Worm (Caenorhabditis elegans) whole organism, late embryonic: ENCODE measurements around the gene F58B3.6.
A peak's percentile ranks its signal among the peaks of the same experiment; 100 is the strongest.

Experiments used
- C08G9.2 ChIP-seq: sonication (generic microtip); optimal IDR thresholded peaks from 2 replicates; lab custom pipeline; 2016; ENCODE audit warnings: mild to moderate bottlenecking, missing genetic modification characterization, moderate library complexity, missing compliant biosample characterization
- K02D7.2 ChIP-seq: sonication (generic microtip); optimal IDR thresholded peaks from 2 replicates; lab custom pipeline; 2017; ENCODE audit warnings: mild to moderate bottlenecking, missing genetic modification characterization, missing compliant biosample characterization
- K09A11.1 ChIP-seq: sonication (generic microtip); optimal IDR thresholded peaks from 2 replicates; lab custom pipeline; 2017; ENCODE audit warnings: antibody characterized with exemption, mild to moderate bottlenecking, missing genetic modification characterization, missing compliant biosample characterization; ENCODE audit not compliant: insufficient read depth
- T23F11.4 ChIP-seq: fragments of 200-800 bp; sonication (Bioruptor generic); optimal IDR thresholded peaks from 2 replicates; lab custom pipeline; 2018; ENCODE audit warnings: mild to moderate bottlenecking, missing genetic modification characterization, missing compliant biosample characterization
- Y22D7AL.16 ChIP-seq: sonication (generic microtip); optimal IDR thresholded peaks from 2 replicates; lab custom pipeline; 2016; ENCODE audit warnings: missing genetic modification characterization, missing compliant biosample characterization
- ama-1 ChIP-seq: fragments of 150-350 bp; optimal IDR thresholded peaks from 2 replicates; lab custom pipeline; 2014
- ceh-14 ChIP-seq: sonication (generic microtip); optimal IDR thresholded peaks from 2 replicates; lab custom pipeline; 2016; ENCODE audit warnings: missing genotype, missing genetic modification characterization, missing compliant biosample characterization
- ceh-19 ChIP-seq: fragments of 200-800 bp; sonication (Bioruptor generic); optimal IDR thresholded peaks from 2 replicates; lab custom pipeline; 2018; ENCODE audit warnings: mild to moderate bottlenecking, missing genetic modification characterization, missing compliant biosample characterization
- ceh-2 ChIP-seq: sonication (generic microtip); optimal IDR thresholded peaks from 2 replicates; lab custom pipeline; 2016; ENCODE audit warnings: missing genotype, missing genetic modification characterization, missing compliant biosample characterization
- ceh-31 ChIP-seq: sonication (generic microtip); optimal IDR thresholded peaks from 2 replicates; lab custom pipeline; 2016; ENCODE audit warnings: missing genetic modification characterization, missing compliant biosample characterization
- ceh-34 ChIP-seq: sonication (generic microtip); optimal IDR thresholded peaks from 2 replicates; lab custom pipeline; 2016; ENCODE audit warnings: mild to moderate bottlenecking, missing genetic modification characterization, missing compliant biosample characterization
- ceh-45 ChIP-seq: fragments of 200-800 bp; sonication (Bioruptor generic); IDR thresholded peaks from 2 replicates; pipeline ENCODE4 v1.3.6; 2022; ENCODE audit warnings: missing genetic modification reagents, missing genetic modification characterization, missing compliant biosample characterization
- che-1 ChIP-seq: sonication (generic microtip); optimal IDR thresholded peaks from 2 replicates; lab custom pipeline; 2016; ENCODE audit warnings: mild to moderate bottlenecking, missing genetic modification characterization, missing compliant biosample characterization
- dmd-4 ChIP-seq: sonication (generic microtip); optimal IDR thresholded peaks from 2 replicates; lab custom pipeline; 2016; ENCODE audit warnings: borderline replicate concordance, missing genetic modification characterization, missing compliant biosample characterization
- elt-2 ChIP-seq: sonication (generic microtip); optimal IDR thresholded peaks from 2 replicates; lab custom pipeline; 2016; ENCODE audit warnings: missing genetic modification reagents, missing genetic modification characterization, missing compliant biosample characterization
- eyg-1 ChIP-seq: sonication (generic microtip); optimal IDR thresholded peaks from 2 replicates; lab custom pipeline; 2016; ENCODE audit warnings: missing genotype, missing genetic modification characterization, missing compliant biosample characterization
- fkh-6 ChIP-seq: sonication (generic microtip); optimal IDR thresholded peaks from 2 replicates; lab custom pipeline; 2016; ENCODE audit warnings: missing genetic modification characterization, missing compliant biosample characterization
- hlh-13 ChIP-seq: fragments of 200-800 bp; sonication (Bioruptor generic); optimal IDR thresholded peaks from 2 replicates; lab custom pipeline; 2018; ENCODE audit warnings: mild to moderate bottlenecking, missing genetic modification characterization, missing compliant biosample characterization
- hlh-15 ChIP-seq: sonication (generic microtip); optimal IDR thresholded peaks from 2 replicates; lab custom pipeline; 2016; ENCODE audit warnings: missing genetic modification characterization, missing compliant biosample characterization
- hlh-6 ChIP-seq: sonication (generic microtip); optimal IDR thresholded peaks from 2 replicates; lab custom pipeline; 2016; ENCODE audit warnings: missing genotype, missing genetic modification characterization, missing compliant biosample characterization
- hlh-8 ChIP-seq: sonication (generic microtip); optimal IDR thresholded peaks from 2 replicates; lab custom pipeline; 2016; ENCODE audit warnings: missing genotype, missing genetic modification characterization, missing compliant biosample characterization
- mec-3 ChIP-seq: sonication (generic microtip); optimal IDR thresholded peaks from 2 replicates; lab custom pipeline; 2016; ENCODE audit warnings: borderline replicate concordance, missing genetic modification characterization, missing compliant biosample characterization
- nfya-1 ChIP-seq: sonication (generic microtip); optimal IDR thresholded peaks from 2 replicates; lab custom pipeline; 2017; ENCODE audit warnings: missing genetic modification characterization, mild to moderate bottlenecking, missing compliant biosample characterization, antibody characterized with exemption, moderate library complexity
- npax-4 ChIP-seq: sonication (generic microtip); optimal IDR thresholded peaks from 2 replicates; lab custom pipeline; 2016; ENCODE audit warnings: missing genetic modification characterization, missing compliant biosample characterization
- odd-2 ChIP-seq: sonication (generic microtip); optimal IDR thresholded peaks from 2 replicates; lab custom pipeline; 2017; ENCODE audit warnings: antibody characterized with exemption, mild to moderate bottlenecking, missing genetic modification characterization, missing compliant biosample characterization
- pag-3 ChIP-seq: sonication (generic microtip); optimal IDR thresholded peaks from 2 replicates; lab custom pipeline; 2016; ENCODE audit warnings: missing compliant biosample characterization, missing genetic modification characterization, borderline replicate concordance
- pax-1 ChIP-seq: fragments of 150-350 bp; optimal IDR thresholded peaks from 2 replicates; lab custom pipeline; 2014; ENCODE audit warnings: missing biosample characterization, missing genetic modification characterization
- pqm-1 ChIP-seq: sonication (generic microtip); optimal IDR thresholded peaks from 2 replicates; lab custom pipeline; 2016; ENCODE audit warnings: missing genetic modification characterization, missing compliant biosample characterization
- pros-1 ChIP-seq: fragments of 150-350 bp; optimal IDR thresholded peaks from 2 replicates; lab custom pipeline; 2014; ENCODE audit warnings: missing biosample characterization, missing genetic modification reagents, missing genetic modification characterization
- ref-2 ChIP-seq: sonication (generic microtip); optimal IDR thresholded peaks from 2 replicates; lab custom pipeline; 2016; ENCODE audit warnings: missing genetic modification characterization, missing compliant biosample characterization
- sdc-2 ChIP-seq: sonication (generic microtip); optimal IDR thresholded peaks from 2 replicates; lab custom pipeline; 2016; ENCODE audit warnings: missing genotype, missing genetic modification characterization, missing compliant biosample characterization
- sox-2 ChIP-seq: fragments of 200-800 bp; sonication (Bioruptor generic); IDR thresholded peaks from 2 replicates; pipeline ENCODE4 v1.3.6; 2022; ENCODE audit warnings: missing genetic modification reagents, missing genetic modification characterization, missing compliant biosample characterization
- sox-4 ChIP-seq: sonication (generic microtip); optimal IDR thresholded peaks from 2 replicates; lab custom pipeline; 2017; ENCODE audit warnings: mild to moderate bottlenecking, missing genetic modification characterization, inconsistent platforms, missing compliant biosample characterization
- syd-9 ChIP-seq: sonication (generic microtip); optimal IDR thresholded peaks from 2 replicates; lab custom pipeline; 2016; ENCODE audit warnings: mild to moderate bottlenecking, missing genetic modification characterization, moderate library complexity, missing compliant biosample characterization
- tbx-2 ChIP-seq: sonication (generic microtip); optimal IDR thresholded peaks from 2 replicates; lab custom pipeline; 2016; ENCODE audit warnings: missing genetic modification characterization, missing compliant biosample characterization
- ttx-3 ChIP-seq: sonication (generic microtip); optimal IDR thresholded peaks from 2 replicates; lab custom pipeline; 2016; ENCODE audit warnings: missing genetic modification reagents, missing genetic modification characterization, missing compliant biosample characterization
- unc-3 ChIP-seq, 2 experiments: fragments of 200-800 bp in 1 of 2; sonication (Bioruptor generic) in 1 of 2; sonication (generic microtip) in 1 of 2; conservative IDR thresholded peaks in 1 of 2; optimal IDR thresholded peaks in 1 of 2; 2 replicates each; pipeline versions ENCODE4 v1.3.6 to Lab custom; 2016 to 2022; ENCODE audit warnings: missing compliant biosample characterization in 2 of 2, missing genetic modification characterization in 2 of 2, missing genetic modification reagents in 1 of 2
- unc-55 ChIP-seq: sonication (generic microtip); optimal IDR thresholded peaks from 2 replicates; lab custom pipeline; 2017; ENCODE audit warnings: missing biosample characterization, missing genetic modification reagents, missing genetic modification characterization
- unc-86 ChIP-seq: sonication (generic microtip); optimal IDR thresholded peaks from 2 replicates; lab custom pipeline; 2016; ENCODE audit warnings: missing genetic modification characterization, missing compliant biosample characterization
- zip-5 ChIP-seq: sonication (generic microtip); optimal IDR thresholded peaks from 2 replicates; lab custom pipeline; 2016; ENCODE audit warnings: missing genetic modification characterization, missing compliant biosample characterization

Gene F58B3.6

ce11 chrIV:11623759-11624287, 12.6 kb upstream of the F58B3.6 start:
- TF ChIP-seq tbx-2 (no peak), ama-1 (lab: Kevin White, UChicago) (no peak), nfya-1 (tag; lab: Kevin White, UChicago) (no peak), C08G9.2 (tag; lab: Kevin White, UChicago) (no peak), fkh-6 (no peak), che-1 (no peak), ceh-31 (tag; lab: Kevin White, UChicago) (no peak), odd-2 (no peak), ceh-45 (no peak), ref-2 (tag; lab: Kevin White, UChicago) (no peak), ttx-3 (tag; lab: Kevin White, UChicago) (no peak), npax-4 (tag; lab: Kevin White, UChicago) (no peak), T23F11.4 (GFP tag; lab: Kevin White, UChicago) (no peak), sdc-2 (tag; lab: Kevin White, UChicago) (no peak), pros-1 (no peak), hlh-6 (tag; lab: Kevin White, UChicago) (no peak), eyg-1 (tag; lab: Kevin White, UChicago) (no peak), pag-3 (no peak), ceh-19 (GFP tag; lab: Kevin White, UChicago) (no peak), ceh-2 (no peak)

DNA sequence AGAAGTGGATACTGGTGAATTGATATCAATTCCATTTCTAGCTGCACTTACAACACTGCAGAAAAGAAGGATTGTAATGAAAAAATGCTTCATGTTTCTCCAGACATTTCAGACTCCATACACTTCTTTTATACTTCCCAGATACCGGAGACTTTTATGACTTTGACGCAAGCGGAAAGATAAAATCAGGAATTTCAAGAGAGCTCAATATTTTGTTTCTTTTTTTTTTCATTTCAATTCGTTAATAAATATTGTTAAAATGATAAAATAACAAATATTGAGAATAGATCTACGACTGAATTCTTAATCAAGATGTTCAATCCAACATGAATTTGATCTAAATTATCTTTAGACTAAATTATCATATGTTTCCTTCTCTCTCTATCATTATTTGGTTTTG, 11.0 kb upstream of the F58B3.6 start, which contains the start of gene lys-5:
TSS of gene lys-5 (minus strand) at position 101 of the 400 bp plus-strand sequence.
- TF ChIP-seq dmd-4 = no peak
- TF ChIP-seq, all 69 proteins: peak for 0

DNA sequence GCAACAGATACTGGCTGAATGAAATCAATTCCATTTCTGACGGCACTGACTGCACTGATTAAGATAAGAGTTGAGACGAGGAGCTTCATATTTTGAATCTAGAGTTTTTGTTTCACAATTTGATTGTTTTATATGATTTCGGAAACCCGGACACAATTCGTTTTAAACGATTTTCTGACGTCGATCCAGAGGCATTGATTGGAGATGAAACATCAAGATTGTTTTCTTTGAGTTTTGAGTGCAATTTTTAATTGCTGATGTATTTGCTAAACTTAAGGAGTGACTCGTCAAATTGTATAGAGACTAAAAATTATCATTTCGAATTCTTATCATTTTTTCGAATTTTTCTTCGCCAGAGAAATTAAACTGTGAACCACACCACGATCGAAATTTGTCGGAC, 8.6 kb upstream of the F58B3.6 start, which contains the start of gene lys-6:
TSS of gene lys-6 (minus strand) at position 101 of the 400 bp plus-strand sequence.
- TF ChIP-seq pax-1 (tag; lab: Kevin White, UChicago) (no peak), K09A11.1 (tag; lab: Kevin White, UChicago) (no peak), syd-9 (tag; lab: Kevin White, UChicago) (no peak), unc-55 (GFP tag; lab: Kevin White, UChicago) (no peak), K02D7.2 (tag; lab: Kevin White, UChicago) (no peak), ceh-2 (no peak), unc-3 (GFP tag; conservative IDR thresholded peaks at IDR 0.05; lab: Robert Waterston, UW) (no peak), unc-3 (tag; optimal IDR thresholded peaks at IDR 0.05; lab: Kevin White, UChicago) (no peak), ama-1 (lab: Kevin White, UChicago) (no peak), nfya-1 (tag; lab: Kevin White, UChicago) (no peak)

ce11 chrIV:11631750-11632149, 4.7 kb upstream of the F58B3.6 start, which contains the start of gene F58B3.4:
Gene F58B3.4, minus strand, starts transcription at chrIV:11631850.
- no peak for TF ChIP-seq T23F11.4 (GFP tag; lab: Kevin White, UChicago)
- TF ChIP-seq che-1 = no peak
- TF ChIP-seq ceh-14 (tag; lab: Kevin White, UChicago) = no peak
- no peak for TF ChIP-seq hlh-15 (tag; lab: Kevin White, UChicago)
- TF ChIP-seq eyg-1 (tag; lab: Kevin White, UChicago) = no peak
- TF ChIP-seq elt-2 (tag; lab: Kevin White, UChicago) = no peak
- TF ChIP-seq ref-2 (tag; lab: Kevin White, UChicago) = no peak
- TF ChIP-seq ceh-45 = no peak
- TF ChIP-seq unc-3 (GFP tag; conservative IDR thresholded peaks at IDR 0.05; lab: Robert Waterston, UW) = no peak
- TF ChIP-seq unc-3 (tag; optimal IDR thresholded peaks at IDR 0.05; lab: Kevin White, UChicago) = no peak
- no peak for TF ChIP-seq ceh-2

- peak; percentile 51 for TF ChIP-seq hlh-8 (tag; lab: Kevin White, UChicago)
- peak; percentile 21 for TF ChIP-seq ceh-19 (GFP tag; lab: Kevin White, UChicago)
- TF ChIP-seq unc-3 (GFP tag; conservative IDR thresholded peaks at IDR 0.05; lab: Robert Waterston, UW) = no peak
- TF ChIP-seq unc-3 (tag; optimal IDR thresholded peaks at IDR 0.05; lab: Kevin White, UChicago) = peak; percentile 60
- peak; percentile 18 for TF ChIP-seq eyg-1 (tag; lab: Kevin White, UChicago)
- peak; percentile 62 for TF ChIP-seq ceh-14 (tag; lab: Kevin White, UChicago)
- no peak for TF ChIP-seq Y22D7AL.16 (tag; lab: Kevin White, UChicago)
- peak; percentile 93 for TF ChIP-seq zip-5 (tag; lab: Kevin White, UChicago)
- TF ChIP-seq che-1 = no peak
- peak; percentile 76 for TF ChIP-seq ceh-34 (tag; lab: Kevin White, UChicago)
- TF ChIP-seq pqm-1 = peak; percentile 64
- TF ChIP-seq hlh-13 = no peak
- TF ChIP-seq unc-86 (tag; lab: Kevin White, UChicago) = peak; percentile 57
- no peak for TF ChIP-seq sox-4 (tag; lab: Kevin White, UChicago)
- TF ChIP-seq tbx-2 = peak; percentile 80
- no peak for TF ChIP-seq sox-2 (GFP tag; lab: Robert Waterston, UW)
- TF ChIP-seq mec-3 (tag; lab: Kevin White, UChicago) = peak; percentile 49
Measured at ce11 chrIV:11635437-11636408, 725 bp upstream of the F58B3.6 start, which contains the start of gene mars-1. Gene mars-1, minus strand, starts transcription at chrIV:11635487.
